Worm (Caenorhabditis elegans) whole organism, L2 larva: ENCODE results near the gene dot-1.2.

Source experiments
- F13H6.1 ChIP-seq: sonication (generic microtip); optimal IDR thresholded peaks from 2 replicates; lab custom pipeline; 2016; ENCODE audit warnings: missing genetic modification characterization, missing compliant biosample characterization
- R02D3.7 ChIP-seq: fragments of 150-350 bp; optimal IDR thresholded peaks from 2 replicates; lab custom pipeline; 2014; ENCODE audit warnings: missing biosample characterization, missing genetic modification characterization
- Y55F3AM.14 ChIP-seq: fragments of 200-800 bp; sonication (Bioruptor generic); optimal IDR thresholded peaks from 2 replicates; lab custom pipeline; 2018; ENCODE audit warnings: mild to moderate bottlenecking, missing genetic modification characterization, missing compliant biosample characterization
- ZK546.5 ChIP-seq: sonication (generic microtip); optimal IDR thresholded peaks from 2 replicates; lab custom pipeline; 2017; ENCODE audit warnings: missing biosample characterization, missing genetic modification characterization
- alr-1 ChIP-seq: fragments of 150-350 bp; optimal IDR thresholded peaks from 2 replicates; lab custom pipeline; 2014; ENCODE audit warnings: missing biosample characterization, missing genetic modification characterization
- aly-2 ChIP-seq: fragments of 150-350 bp; optimal IDR thresholded peaks from 2 replicates; lab custom pipeline; 2014; ENCODE audit warnings: missing biosample characterization, missing genetic modification characterization
- ama-1 ChIP-seq: fragments of 150-350 bp; optimal IDR thresholded peaks from 2 replicates; lab custom pipeline; 2018; ENCODE audit warnings: inconsistent platforms
- blmp-1 ChIP-seq: sonication (generic microtip); optimal IDR thresholded peaks from 2 replicates; lab custom pipeline; 2017; ENCODE audit warnings: missing genetic modification characterization, mild to moderate bottlenecking, missing compliant biosample characterization, antibody characterized with exemption, moderate library complexity; ENCODE audit not compliant: insufficient read depth
- ceh-16 ChIP-seq: fragments of 150-350 bp; optimal IDR thresholded peaks from 2 replicates; lab custom pipeline; 2014; ENCODE audit warnings: missing biosample characterization, missing genetic modification characterization
- ceh-82 ChIP-seq: fragments of 150-350 bp; optimal IDR thresholded peaks from 2 replicates; lab custom pipeline; 2014; ENCODE audit warnings: missing biosample characterization, missing genetic modification characterization
- crh-2 ChIP-seq: sonication (generic microtip); optimal IDR thresholded peaks from 2 replicates; lab custom pipeline; 2017; ENCODE audit warnings: missing biosample characterization, missing genetic modification characterization
- dmd-4 ChIP-seq: sonication (generic microtip); optimal IDR thresholded peaks from 2 replicates; lab custom pipeline; 2017; ENCODE audit warnings: missing biosample characterization, missing genetic modification characterization
- egl-27 ChIP-seq: sonication (generic microtip); optimal IDR thresholded peaks from 3 replicates; lab custom pipeline; 2017; ENCODE audit warnings: missing biosample characterization, missing genetic modification reagents, missing genetic modification characterization
- elt-1 ChIP-seq: fragments of 150-350 bp; optimal IDR thresholded peaks from 2 replicates; lab custom pipeline; 2014; ENCODE audit warnings: missing biosample characterization, missing genetic modification characterization
- elt-3 ChIP-seq: sonication (generic microtip); optimal IDR thresholded peaks from 2 replicates; lab custom pipeline; 2017; ENCODE audit warnings: missing biosample characterization, missing genetic modification characterization
- fos-1 ChIP-seq: fragments of 150-350 bp; optimal IDR thresholded peaks from 2 replicates; lab custom pipeline; 2014; ENCODE audit warnings: missing biosample characterization, missing genetic modification characterization
- gmeb-1 ChIP-seq: fragments of 150-350 bp; optimal IDR thresholded peaks from 2 replicates; lab custom pipeline; 2014; ENCODE audit warnings: missing biosample characterization, missing genetic modification characterization
- lin-39 ChIP-seq: fragments of 150-350 bp; optimal IDR thresholded peaks from 2 replicates; lab custom pipeline; 2014; ENCODE audit warnings: missing biosample characterization, missing genetic modification reagents, missing genetic modification characterization
- mab-5 ChIP-seq: fragments of 150-350 bp; optimal IDR thresholded peaks from 2 replicates; lab custom pipeline; 2014; ENCODE audit warnings: missing biosample characterization, missing genetic modification characterization
- mdl-1 ChIP-seq, 2 experiments: fragments of 150-350 bp in 1 of 2; sonication (generic microtip) in 1 of 2; optimal IDR thresholded peaks; 2 replicates each; lab custom pipeline; 2017; ENCODE audit warnings: missing biosample characterization in 2 of 2, missing genetic modification characterization in 2 of 2
- nhr-10 ChIP-seq: sonication (generic microtip); optimal IDR thresholded peaks from 2 replicates; lab custom pipeline; 2017; ENCODE audit warnings: missing biosample characterization, missing genetic modification characterization
- nhr-12 ChIP-seq: fragments of 150-350 bp; optimal IDR thresholded peaks from 2 replicates; lab custom pipeline; 2014; ENCODE audit warnings: missing biosample characterization, missing genetic modification characterization
- nhr-129 ChIP-seq: fragments of 150-350 bp; optimal IDR thresholded peaks from 2 replicates; lab custom pipeline; 2014; ENCODE audit warnings: missing biosample characterization, missing genetic modification characterization
- nhr-21 ChIP-seq: fragments of 150-350 bp; optimal IDR thresholded peaks from 2 replicates; lab custom pipeline; 2014; ENCODE audit warnings: missing biosample characterization, missing genetic modification characterization
- nhr-23 ChIP-seq: fragments of 150-350 bp; optimal IDR thresholded peaks from 2 replicates; lab custom pipeline; 2014; ENCODE audit warnings: missing biosample characterization, missing genetic modification reagents, missing genetic modification characterization
- nhr-25 ChIP-seq: fragments of 150-350 bp; sonication (generic microtip); optimal IDR thresholded peaks from 3 replicates; lab custom pipeline; 2014; ENCODE audit warnings: missing biosample characterization, missing genetic modification characterization
- nhr-6 ChIP-seq: fragments of 150-350 bp; optimal IDR thresholded peaks from 2 replicates; lab custom pipeline; 2014; ENCODE audit warnings: missing biosample characterization, missing genetic modification characterization
- nhr-77 ChIP-seq: fragments of 150-350 bp; optimal IDR thresholded peaks from 2 replicates; lab custom pipeline; 2014; ENCODE audit warnings: missing biosample characterization, missing genetic modification characterization
- peb-1 ChIP-seq: fragments of 150-350 bp; optimal IDR thresholded peaks from 2 replicates; lab custom pipeline; 2014; ENCODE audit warnings: missing biosample characterization, missing genetic modification characterization
- sem-4 ChIP-seq: fragments of 150-350 bp; optimal IDR thresholded peaks from 2 replicates; lab custom pipeline; 2014; ENCODE audit warnings: missing biosample characterization, missing genetic modification reagents, missing genetic modification characterization
- skn-1 ChIP-seq: sonication (generic microtip); optimal IDR thresholded peaks from 2 replicates; lab custom pipeline; 2017; ENCODE audit warnings: missing biosample characterization, missing genetic modification characterization
- sma-3 ChIP-seq: sonication (generic microtip); optimal IDR thresholded peaks from 2 replicates; lab custom pipeline; 2016; ENCODE audit warnings: missing genetic modification reagents, missing genetic modification characterization, missing compliant biosample characterization
- snpc-4 ChIP-seq: fragments of 150-350 bp; optimal IDR thresholded peaks from 2 replicates; lab custom pipeline; 2014; ENCODE audit warnings: missing biosample characterization, missing genetic modification characterization
- unc-39 ChIP-seq: fragments of 150-350 bp; optimal IDR thresholded peaks from 2 replicates; lab custom pipeline; 2014; ENCODE audit warnings: missing biosample characterization, missing genetic modification characterization
- unc-55 ChIP-seq: fragments of 150-350 bp; sonication (generic microtip); optimal IDR thresholded peaks from 3 replicates; lab custom pipeline; 2014; ENCODE audit warnings: missing biosample characterization, missing genetic modification reagents, missing genetic modification characterization
- unc-62 ChIP-seq: fragments of 150-350 bp; optimal IDR thresholded peaks from 2 replicates; lab custom pipeline; 2014; ENCODE audit warnings: missing biosample characterization, missing genetic modification reagents, missing genetic modification characterization
- zag-1 ChIP-seq: fragments of 150-350 bp; optimal IDR thresholded peaks from 2 replicates; lab custom pipeline; 2014; ENCODE audit warnings: missing biosample characterization, missing genetic modification characterization
- ztf-1 ChIP-seq: fragments of 200-800 bp; sonication (Bioruptor generic); conservative IDR thresholded peaks from 2 replicates; pipeline ENCODE4 v1.3.6; 2022; ENCODE audit warnings: missing genetic modification characterization, missing compliant biosample characterization
- ztf-11 ChIP-seq: sonication (generic microtip); optimal IDR thresholded peaks from 2 replicates; lab custom pipeline; 2017; ENCODE audit warnings: missing biosample characterization, missing genetic modification characterization
- ztf-4 ChIP-seq: fragments of 150-350 bp; optimal IDR thresholded peaks from 2 replicates; lab custom pipeline; 2014; ENCODE audit warnings: missing biosample characterization, missing genetic modification characterization

Gene dot-1.2

ce11 chrX:11899031-11899430 is 29.9 kb upstream of the dot-1.2 start:
- no peak for TF ChIP-seq aly-2 (tag; lab: Kevin White, UChicago)
- no peak for TF ChIP-seq elt-3 (tag; lab: Kevin White, UChicago)
- no peak for TF ChIP-seq ceh-16 (tag; lab: Kevin White, UChicago)
- TF ChIP-seq snpc-4: no peak
- TF ChIP-seq mab-5 (tag; lab: Kevin White, UChicago): peak; percentile 1
- TF ChIP-seq egl-27: no peak
- TF ChIP-seq nhr-25 (tag; lab: Kevin White, UChicago): no peak
- TF ChIP-seq Y55F3AM.14 (GFP tag; lab: Kevin White, UChicago): no peak

ce11 chrX:11898040-11898439 is 28.9 kb upstream of the dot-1.2 start, which contains the start of gene Y62H9A.9:
Y62H9A.9 (minus strand) TSS chrX:11898140.
- TF ChIP-seq F13H6.1 (tag; lab: Kevin White, UChicago) (no peak), sma-3 (no peak), fos-1 (tag; lab: Kevin White, UChicago) (no peak), ZK546.5 (tag; lab: Kevin White, UChicago) (no peak), nhr-10 (tag; lab: Kevin White, UChicago) (no peak), nhr-129 (tag; lab: Kevin White, UChicago) (no peak), nhr-21 (tag; lab: Kevin White, UChicago) (no peak), elt-1 (tag; lab: Kevin White, UChicago) (no peak), egl-27 (no peak), ceh-82 (tag; lab: Kevin White, UChicago) (no peak), ztf-1 (GFP tag; lab: Robert Waterston, UW) (no peak), nhr-23 (tag; lab: Kevin White, UChicago) (no peak)

- TF ChIP-seq unc-55 (GFP tag; lab: Kevin White, UChicago) (no peak), gmeb-1 (tag; lab: Kevin White, UChicago) (no peak), peb-1 (tag; lab: Kevin White, UChicago) (no peak), dmd-4 (tag; lab: Kevin White, UChicago) (no peak), skn-1 (tag; lab: Kevin White, UChicago) (no peak), elt-1 (tag; lab: Kevin White, UChicago) (no peak), alr-1 (tag; lab: Kevin White, UChicago) (no peak), aly-2 (tag; lab: Kevin White, UChicago) (no peak), sma-3 (no peak), zag-1 (tag; lab: Kevin White, UChicago) (no peak), nhr-10 (tag; lab: Kevin White, UChicago) (no peak), lin-39 (no peak), ztf-11 (tag; lab: Kevin White, UChicago) (no peak), crh-2 (tag; lab: Kevin White, UChicago) (no peak), nhr-77 (tag; lab: Kevin White, UChicago) (no peak), sem-4 (tag; lab: Kevin White, UChicago) (no peak), nhr-25 (tag; lab: Kevin White, UChicago) (no peak), unc-39 (tag; lab: Kevin White, UChicago) (no peak), unc-62 (GFP tag; lab: Kevin White, UChicago) (no peak)
These were observed 27.5 kb upstream of the dot-1.2 start for ce11 chrX:11896708-11897107.

ce11 chrX:11892328-11892727 is 23.2 kb upstream of the dot-1.2 start, which contains the start of gene Y62H9A.8:
Y62H9A.8 (minus strand) TSS chrX:11892428.
- TF ChIP-seq blmp-1 (tag; lab: Kevin White, UChicago) (no peak), nhr-25 (tag; lab: Kevin White, UChicago) (no peak), R02D3.7 (tag; lab: Kevin White, UChicago) (no peak), snpc-4 (no peak), egl-27 (no peak), ceh-16 (tag; lab: Kevin White, UChicago) (no peak), ztf-11 (tag; lab: Kevin White, UChicago) (no peak), nhr-21 (tag; lab: Kevin White, UChicago) (no peak), fos-1 (tag; lab: Kevin White, UChicago) (no peak), sem-4 (tag; lab: Kevin White, UChicago) (no peak), F13H6.1 (tag; lab: Kevin White, UChicago) (no peak)

- TF ChIP-seq ceh-82 (tag; lab: Kevin White, UChicago) (no peak), alr-1 (tag; lab: Kevin White, UChicago) (no peak), mdl-1 (tag; optimal IDR thresholded peaks at IDR 0.05; lab: Kevin White, UChicago) (no peak), nhr-12 (tag; lab: Kevin White, UChicago) (no peak), ama-1 (lab: Kevin White, UChicago) (no peak), aly-2 (tag; lab: Kevin White, UChicago) (no peak), ztf-4 (no peak), egl-27 (no peak), nhr-6 (tag; lab: Kevin White, UChicago) (no peak), unc-55 (GFP tag; lab: Kevin White, UChicago) (no peak), ZK546.5 (tag; lab: Kevin White, UChicago) (no peak), R02D3.7 (tag; lab: Kevin White, UChicago) (no peak), elt-1 (tag; lab: Kevin White, UChicago) (no peak)
These were observed 16.4 kb upstream of the dot-1.2 start, which contains the start of gene Y62H9A.7 for ce11 chrX:11885577-11885976. Y62H9A.7 (minus strand) TSS chrX:11885677.
